Fruit fly (Drosophila melanogaster) whole organism, embryonic: ENCODE results near the gene CG45072.
A peak's percentile ranks its signal among the peaks of the same experiment; 100 is the strongest.

Experiments
- Adf1 ChIP-seq: fragments of 200-800 bp; sonication (Bioruptor generic); IDR thresholded peaks from 2 replicates; pipeline ENCODE4 v1.3.6; 2022; ENCODE audit warnings: missing biosample characterization, missing genetic modification characterization
- CG10543 ChIP-seq: fragments of 200-800 bp; sonication (Bioruptor generic); optimal IDR thresholded peaks from 3 replicates; lab custom pipeline; 2017; ENCODE audit warnings: missing biosample characterization, mild to moderate bottlenecking, missing genetic modification characterization, moderate library complexity
- CG11504 ChIP-seq: fragments of 200-800 bp; sonication (Bioruptor generic); optimal IDR thresholded peaks from 3 replicates; lab custom pipeline; 2019; ENCODE audit warnings: missing biosample characterization, mild to moderate bottlenecking, missing genetic modification characterization, moderate library complexity
- CG12769 ChIP-seq: fragments of 200-800 bp; sonication (Bioruptor generic); optimal IDR thresholded peaks from 2 replicates; lab custom pipeline; 2019; ENCODE audit warnings: missing biosample characterization, mild to moderate bottlenecking, missing genetic modification characterization, moderate library complexity
- CG13287 ChIP-seq: fragments of 200-800 bp; sonication (Bioruptor generic); IDR thresholded peaks from 2 replicates; pipeline ENCODE4 v1.3.6; 2022; ENCODE audit warnings: missing biosample characterization, missing genetic modification characterization; ENCODE audit not compliant: partially characterized antibody
- CG13424 ChIP-seq: fragments of 200-800 bp; sonication (Bioruptor generic); optimal IDR thresholded peaks from 2 replicates; lab custom pipeline; 2019; ENCODE audit warnings: missing biosample characterization, mild to moderate bottlenecking, missing genetic modification characterization, moderate library complexity
- CG15269 ChIP-seq: fragments of 200-800 bp; sonication (Bioruptor generic); optimal IDR thresholded peaks from 2 replicates; lab custom pipeline; 2018; ENCODE audit warnings: missing biosample characterization, mild to moderate bottlenecking, missing genetic modification characterization, moderate library complexity
- CG15514 ChIP-seq: fragments of 200-800 bp; sonication (Bioruptor generic); optimal IDR thresholded peaks from 3 replicates; lab custom pipeline; 2017; ENCODE audit warnings: missing biosample characterization, missing genetic modification characterization, mild to moderate bottlenecking, moderate library complexity, missing genetic modification reagents
- CG16779 ChIP-seq: fragments of 200-800 bp; sonication (Bioruptor generic); IDR thresholded peaks from 2 replicates; pipeline ENCODE4 v1.3.6; 2022; ENCODE audit warnings: missing biosample characterization, missing genetic modification characterization
- CG1832 ChIP-seq: fragments of 200-800 bp; sonication (Bioruptor generic); optimal IDR thresholded peaks from 2 replicates; lab custom pipeline; 2017; ENCODE audit warnings: missing biosample characterization, mild to moderate bottlenecking, missing genetic modification characterization, inconsistent platforms
- CG18619 ChIP-seq: fragments of 200-800 bp; sonication (Bioruptor generic); optimal IDR thresholded peaks from 3 replicates; lab custom pipeline; 2017; ENCODE audit warnings: missing biosample characterization, mild to moderate bottlenecking, missing genetic modification characterization
- CG18764 ChIP-seq: fragments of 200-800 bp; sonication (Bioruptor generic); optimal IDR thresholded peaks from 3 replicates; lab custom pipeline; 2016; ENCODE audit warnings: missing biosample characterization, missing genetic modification characterization
- CG2199 ChIP-seq: fragments of 200-800 bp; sonication (Bioruptor generic); IDR thresholded peaks from 3 replicates; pipeline ENCODE4 v1.3.6; 2022; ENCODE audit warnings: missing biosample characterization, missing genetic modification characterization
- CG4328 ChIP-seq: fragments of 200-800 bp; sonication (Bioruptor generic); optimal IDR thresholded peaks from 3 replicates; lab custom pipeline; 2017; ENCODE audit warnings: missing biosample characterization, missing genetic modification reagents, missing genetic modification characterization
- CG6254 ChIP-seq: fragments of 200-800 bp; sonication (Bioruptor generic); optimal IDR thresholded peaks from 3 replicates; lab custom pipeline; 2017; ENCODE audit warnings: mild to moderate bottlenecking, missing biosample characterization, missing genetic modification reagents, missing genetic modification characterization
- CG6813 ChIP-seq: fragments of 200-800 bp; sonication (Bioruptor generic); optimal IDR thresholded peaks from 2 replicates; lab custom pipeline; 2017; ENCODE audit warnings: missing biosample characterization, missing genetic modification characterization, mild to moderate bottlenecking, moderate library complexity, missing genetic modification reagents
- CG7372 ChIP-seq: fragments of 200-800 bp; sonication (Bioruptor generic); IDR thresholded peaks from 2 replicates; pipeline ENCODE4 v1.3.6; 2022; ENCODE audit warnings: missing biosample characterization, missing genetic modification characterization
- CG8281 ChIP-seq: fragments of 200-800 bp; sonication (Bioruptor generic); optimal IDR thresholded peaks from 2 replicates; lab custom pipeline; 2018; ENCODE audit warnings: missing biosample characterization, mild to moderate bottlenecking, missing genetic modification characterization, moderate library complexity
- CG8765 ChIP-seq: fragments of 200-800 bp; sonication (Bioruptor generic); IDR thresholded peaks from 2 replicates; pipeline ENCODE4 v1.3.6; 2022; ENCODE audit warnings: missing biosample characterization, missing genetic modification characterization
- CG9437 ChIP-seq: fragments of 200-800 bp; sonication (Bioruptor generic); optimal IDR thresholded peaks from 2 replicates; lab custom pipeline; 2018; ENCODE audit warnings: missing biosample characterization, mild to moderate bottlenecking, missing genetic modification characterization
- Fer2 ChIP-seq: fragments of 200-800 bp; sonication (Bioruptor generic); optimal IDR thresholded peaks from 2 replicates; lab custom pipeline; 2018; ENCODE audit warnings: missing biosample characterization, mild to moderate bottlenecking, missing genetic modification characterization, moderate library complexity
- GATAe ChIP-seq: fragments of 200-800 bp; sonication (Bioruptor generic); conservative IDR thresholded peaks from 2 replicates; pipeline ENCODE4 v1.3.6; 2022; ENCODE audit warnings: missing biosample characterization, missing genetic modification characterization
- H2.0 ChIP-seq: fragments of 200-800 bp; sonication (Bioruptor generic); IDR thresholded peaks from 2 replicates; pipeline ENCODE4 v1.3.6; 2022; ENCODE audit warnings: missing biosample characterization, missing genetic modification characterization
- Hey ChIP-seq: fragments of 200-800 bp; sonication (Bioruptor generic); optimal IDR thresholded peaks from 3 replicates; lab custom pipeline; 2018; ENCODE audit warnings: missing biosample characterization, mild to moderate bottlenecking, missing genetic modification characterization
- Lhr ChIP-seq: fragments of 200-800 bp; sonication (Bioruptor generic); optimal IDR thresholded peaks from 3 replicates; lab custom pipeline; 2017; ENCODE audit warnings: mild to moderate bottlenecking, missing biosample characterization, missing genetic modification reagents, missing genetic modification characterization
- Med ChIP-seq: fragments of 200-800 bp; sonication (Bioruptor generic); peaks from one replicate; lab custom pipeline; 2016; ENCODE audit warnings: missing biosample characterization, missing genetic modification characterization, mild to moderate bottlenecking, inconsistent platforms, moderate library complexity
- NC2β ChIP-seq: fragments of 200-800 bp; sonication (Bioruptor generic); optimal IDR thresholded peaks from 2 replicates; lab custom pipeline; 2016; ENCODE audit warnings: missing biosample characterization, missing genetic modification characterization
- Pdp1 ChIP-seq, 2 experiments: fragments of 200-800 bp; sonication (Bioruptor generic); optimal IDR thresholded peaks; 3 replicates each; lab custom pipeline; 2016; ENCODE audit warnings: missing biosample characterization in 2 of 2, missing genetic modification characterization in 2 of 2, mild to moderate bottlenecking in 1 of 2, moderate library complexity in 1 of 2
- caup ChIP-seq: fragments of 200-800 bp; sonication (Bioruptor generic); optimal IDR thresholded peaks from 3 replicates; lab custom pipeline; 2017; ENCODE audit warnings: missing biosample characterization, mild to moderate bottlenecking, missing genetic modification characterization, moderate library complexity; ENCODE audit not compliant: severe bottlenecking
- crol ChIP-seq: fragments of 200-800 bp; sonication (Bioruptor generic); IDR thresholded peaks from 2 replicates; pipeline ENCODE4 v1.3.6; 2022; ENCODE audit warnings: missing biosample characterization, missing genetic modification characterization
- crp ChIP-seq, 2 experiments: fragments of 200-800 bp; sonication (Bioruptor generic); optimal IDR thresholded peaks; 2 replicates in 1 of 2; 3 replicates in 1 of 2; lab custom pipeline; 2017; ENCODE audit warnings: missing biosample characterization in 2 of 2, missing genetic modification characterization in 2 of 2, mild to moderate bottlenecking in 1 of 2, moderate library complexity in 1 of 2
- cwo ChIP-seq: fragments of 200-800 bp; sonication (Bioruptor generic); optimal IDR thresholded peaks from 3 replicates; lab custom pipeline; 2017; ENCODE audit warnings: missing biosample characterization, missing genetic modification characterization, mild to moderate bottlenecking, moderate library complexity, missing genetic modification reagents
- ems ChIP-seq: fragments of 200-800 bp; sonication (Bioruptor generic); optimal IDR thresholded peaks from 3 replicates; lab custom pipeline; 2016; ENCODE audit warnings: missing biosample characterization, missing genetic modification characterization
- exex ChIP-seq: fragments of 200-800 bp; sonication (Bioruptor generic); optimal IDR thresholded peaks from 4 replicates; lab custom pipeline; 2018; ENCODE audit warnings: missing biosample characterization, mild to moderate bottlenecking, missing genetic modification characterization, moderate library complexity
- grau ChIP-seq: fragments of 200-800 bp; optimal IDR thresholded peaks from 3 replicates; lab custom pipeline; 2019; ENCODE audit warnings: missing biosample characterization, mild to moderate bottlenecking, missing genetic modification characterization, moderate library complexity
- luna ChIP-seq: fragments of 200-800 bp; sonication (Bioruptor generic); optimal IDR thresholded peaks from 2 replicates; lab custom pipeline; 2016; ENCODE audit warnings: missing biosample characterization, missing genetic modification characterization
- pan ChIP-seq, 4 experiments: fragments of >200 bp in 3 of 4; fragments of 200-800 bp in 1 of 4; sonication (Bioruptor generic) in 1 of 4; optimal IDR thresholded peaks in 3 of 4; IDR thresholded peaks in 1 of 4; 2 replicates each; pipeline versions ENCODE4 v1.3.6 to Lab custom; 2017 to 2022; ENCODE audit warnings: missing biosample characterization in 2 of 4, missing genetic modification characterization in 2 of 4, mixed read lengths in 1 of 4
- prd ChIP-seq, 3 experiments: fragments of >200 bp in 2 of 3; fragments of 200-800 bp in 1 of 3; sonication (Bioruptor generic) in 1 of 3; optimal IDR thresholded peaks in 2 of 3; IDR thresholded peaks in 1 of 3; 2 replicates in 2 of 3; 3 replicates in 1 of 3; pipeline versions ENCODE4 v1.3.6 to Lab custom; 2017 to 2022; ENCODE audit warnings: missing biosample characterization in 1 of 3, missing genetic modification characterization in 1 of 3
- pzg ChIP-seq: fragments of 200-800 bp; sonication (Bioruptor generic); optimal IDR thresholded peaks from 3 replicates; lab custom pipeline; 2018; ENCODE audit warnings: missing biosample characterization, mild to moderate bottlenecking, missing genetic modification characterization, moderate library complexity
- schlank ChIP-seq: fragments of 200-800 bp; sonication (Bioruptor generic); optimal IDR thresholded peaks from 2 replicates; lab custom pipeline; 2018; ENCODE audit warnings: missing biosample characterization, mild to moderate bottlenecking, missing genetic modification characterization
- sug ChIP-seq: fragments of 200-800 bp; optimal IDR thresholded peaks from 2 replicates; lab custom pipeline; 2019; ENCODE audit warnings: missing biosample characterization, mild to moderate bottlenecking, missing genetic modification characterization, moderate library complexity
- zfh1 ChIP-seq: fragments of 200-800 bp; sonication (Bioruptor generic); IDR thresholded peaks from 3 replicates; pipeline ENCODE4 v1.3.6; 2022; ENCODE audit warnings: missing biosample characterization, missing genetic modification characterization

Gene CG45072

dm6 chr3R:30105808-30106207, 17.3 kb downstream of the CG45072 start (continued):
- TF ChIP-seq luna (GFP tag; lab: Kevin White, UChicago), result no peak
- TF ChIP-seq CG15514 (GFP tag; lab: Kevin White, UChicago), result no peak
- TF ChIP-seq CG18619 (GFP tag; lab: Kevin White, UChicago), result no peak
- 0 out of 2 replicates have a peak, but pooled peaks have one; percentile 14 for TF ChIP-seq crol (GFP tag; lab: Robert Waterston, UW)
- no peak for TF ChIP-seq crp (GFP tag; optimal IDR thresholded peaks at IDR 0.05; lab: Kevin White, UChicago)
- TF ChIP-seq zfh1 (GFP tag; lab: Robert Waterston, UW), result peak; percentile 7; the same call in 1 of the 3 replicates
- TF ChIP-seq CG8765, result no peak
- TF ChIP-seq CG15269 (tag; lab: Kevin White, UChicago), result no peak
- TF ChIP-seq CG1832 (GFP tag; lab: Kevin White, UChicago), result no peak
- TF ChIP-seq ems, result no peak
- TF ChIP-seq exex (tag; lab: Kevin White, UChicago), result no peak
- no peak for TF ChIP-seq CG18764 (GFP tag; lab: Kevin White, UChicago)
- TF ChIP-seq NC2β (GFP tag; lab: Kevin White, UChicago), result no peak
- no peak for TF ChIP-seq CG13424 (tag; lab: Kevin White, UChicago)

- no peak for TF ChIP-seq Fer2 (tag; lab: Kevin White, UChicago)
- TF ChIP-seq sug (tag; lab: Kevin White, UChicago), result peak; percentile 85
- 0 out of 2 replicates have a peak, but pooled peaks have one; percentile 39 for TF ChIP-seq CG7372 (GFP tag; lab: Robert Waterston, UW)
- peak in 1 of 2 experiments; percentile 5 for TF ChIP-seq prd (optimal IDR thresholded peaks at IDR 0.05; lab: Kevin White, UChicago)
- no peak for TF ChIP-seq prd (GFP tag; IDR thresholded peaks at IDR 0.05; lab: Robert Waterston, UW)
- TF ChIP-seq Med, result peak; percentile 40
- TF ChIP-seq CG8281 (tag; lab: Kevin White, UChicago), result peak; percentile 30
- no peak for TF ChIP-seq crp (GFP tag; optimal IDR thresholded peaks at IDR 0.05; lab: Kevin White, UChicago)
- peak in 1 of 2 experiments; percentile 75 for TF ChIP-seq Pdp1 (GFP tag; optimal IDR thresholded peaks at IDR 0.05; lab: Kevin White, UChicago)
Measured at dm6 chr3R:30104912-30105510, 18.1 kb downstream of the CG45072 start.

dm6 chr3R:30102806-30103619, 20.1 kb downstream of the CG45072 start:
- TF ChIP-seq CG10543 (GFP tag; lab: Kevin White, UChicago), result peak; percentile 97
- 0 out of 2 replicates have a peak, but pooled peaks have one; percentile 43 for TF ChIP-seq CG16779
- peak; percentile 63; the same call in 1 of the 2 replicates for TF ChIP-seq Adf1 (GFP tag; lab: Robert Waterston, UW)
- TF ChIP-seq pan (optimal IDR thresholded peaks at IDR 0.05; lab: Kevin White, UChicago), result no peak
- TF ChIP-seq pan (GFP tag; optimal IDR thresholded peaks at IDR 0.05 in 1 of 2, IDR thresholded peaks at IDR 0.05 in 1 of 2), result peak in 1 of 2 experiments; percentile 22
- TF ChIP-seq CG4328 (GFP tag; lab: Kevin White, UChicago), result peak; percentile 27
- TF ChIP-seq cwo (GFP tag; lab: Kevin White, UChicago), result peak; percentile 99
- no peak for TF ChIP-seq Lhr (GFP tag; lab: Kevin White, UChicago)
- peak; percentile 4 for TF ChIP-seq grau (tag; lab: Kevin White, UChicago)
- TF ChIP-seq schlank (tag; lab: Kevin White, UChicago), result peak; percentile 10
- peak; percentile 12 for TF ChIP-seq caup (GFP tag; lab: Kevin White, UChicago)
- TF ChIP-seq pzg (GFP tag; lab: Kevin White, UChicago), result no peak
- 0 out of 2 replicates have a peak, but pooled peaks have one; percentile 19 for TF ChIP-seq H2.0 (GFP tag; lab: Robert Waterston, UW)
- TF ChIP-seq CG6254, result peak; percentile 39
- TF ChIP-seq CG6813 (GFP tag; lab: Kevin White, UChicago), result peak; percentile 18
- peak; percentile 83; the same call in 2 of the 3 replicates for TF ChIP-seq CG2199 (GFP tag; lab: Robert Waterston, UW)
- peak; percentile 2 for TF ChIP-seq CG9437 (GFP tag; lab: Kevin White, UChicago)
- TF ChIP-seq CG11504, result no peak
- peak; percentile 96 for TF ChIP-seq GATAe (GFP tag; lab: Robert Waterston, UW)
- 0 out of 2 replicates have a peak, but pooled peaks have one; percentile 11 for TF ChIP-seq CG13287 (GFP tag; lab: Robert Waterston, UW)
- peak; percentile 66 for TF ChIP-seq Hey (tag; lab: Kevin White, UChicago)
- TF ChIP-seq CG12769, result peak; percentile 49
